Fruit fly (Drosophila melanogaster) whole organism: ENCODE results near the gene Evi5.

Experiments used
- CG8478 ChIP-seq: fragments of >200 bp; optimal IDR thresholded peaks from 2 replicates; lab custom pipeline; 2018; ENCODE audit warnings: inconsistent platforms
- Dll ChIP-seq: fragments of >200 bp; optimal IDR thresholded peaks from 2 replicates; lab custom pipeline; 2017
- EcR ChIP-seq, 2 experiments: fragments of >200 bp; optimal IDR thresholded peaks; 2 replicates each; lab custom pipeline; 2017; ENCODE audit warnings: missing biosample characterization in 2 of 2, missing genetic modification characterization in 2 of 2, missing genetic modification reagents in 2 of 2
- psq ChIP-seq: fragments of >200 bp; optimal IDR thresholded peaks from 2 replicates; lab custom pipeline; 2017
- usp ChIP-seq: fragments of >200 bp; optimal IDR thresholded peaks from 2 replicates; lab custom pipeline; 2017; ENCODE audit warnings: missing biosample characterization, missing genetic modification characterization, mixed read lengths

dm6 chrX:11491473-11491872 is 37.3 kb upstream of the Evi5 start, which contains the start of gene CG33235:
- TF ChIP-seq CG8478 (lab: Kevin White, UChicago): no peak
- no peak for TF ChIP-seq EcR (GFP tag; optimal IDR thresholded peaks at IDR 0.05; lab: Kevin White, UChicago)
- no peak for TF ChIP-seq usp (GFP tag; lab: Kevin White, UChicago)
- no peak for TF ChIP-seq psq (lab: Kevin White, UChicago)
- TF ChIP-seq Dll (lab: Kevin White, UChicago): no peak
